Worm (Caenorhabditis elegans): ENCODE results near the gene pac-1.

DNA sequence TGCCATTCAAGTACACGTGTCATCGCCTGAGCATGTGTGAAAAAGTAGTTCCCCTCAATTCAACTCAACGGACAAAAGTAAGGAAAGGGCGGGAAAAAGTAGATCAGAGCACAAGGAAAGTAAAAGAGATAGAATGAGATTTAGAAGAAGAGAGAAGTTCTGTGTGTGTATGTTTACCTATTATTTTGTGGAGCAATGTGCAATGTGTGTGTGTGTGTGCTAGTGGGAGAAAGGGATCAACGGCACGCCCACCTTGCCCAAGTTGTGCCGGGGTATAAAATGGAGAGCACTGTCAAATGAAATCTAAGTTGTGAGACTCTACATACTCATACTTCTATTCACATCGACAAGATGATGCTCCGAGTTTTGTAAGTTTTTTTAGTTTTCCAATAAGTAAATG is 30.0 kb downstream of the pac-1 start, which contains the start of gene idpp-15:
- TF ChIP-seq ref-1 (GFP tag; conservative IDR thresholded peaks at IDR 0.05): no peak
- TF ChIP-seq flt-1 (GFP tag; IDR thresholded peaks at IDR 0.05): no peak
- no peak for TF ChIP-seq klf-2 (GFP tag; conservative IDR thresholded peaks at IDR 0.05)
- TF ChIP-seq ztf-29 (GFP tag; IDR thresholded peaks at IDR 0.05): no peak
- TF ChIP-seq tab-1 (GFP tag; IDR thresholded peaks at IDR 0.05): no peak
